Worm (Caenorhabditis elegans) whole organism, midembryonic: ENCODE data around the gene T23F6.2.

Source experiments
- cog-1 ChIP-seq: sonication (generic microtip); optimal IDR thresholded peaks from 2 replicates; lab custom pipeline; 2016; ENCODE audit warnings: missing genetic modification characterization, missing compliant biosample characterization
- ref-1 ChIP-seq: fragments of 200-800 bp; sonication (Bioruptor generic); conservative IDR thresholded peaks from 2 replicates; pipeline ENCODE4 v1.3.6; 2022; ENCODE audit warnings: missing genetic modification reagents, missing genetic modification characterization, missing compliant biosample characterization
- tab-1 ChIP-seq: fragments of 200-800 bp; sonication (Bioruptor generic); IDR thresholded peaks from 2 replicates; pipeline ENCODE4 v1.3.6; 2022; ENCODE audit warnings: missing genetic modification characterization, missing compliant biosample characterization

- TF ChIP-seq tab-1: no peak
- TF ChIP-seq ref-1 (GFP tag; lab: Robert Waterston, UW): no peak
- TF ChIP-seq cog-1 (tag; lab: Kevin White, UChicago): no peak
Measured at ce11 chrIV:12684341-12684740, 36.8 kb upstream of the T23F6.2 start, which contains the start of gene prmt-9.
